Worm (Caenorhabditis elegans) whole organism, young adult: Measurements from ENCODE around the gene ari-1.4.

Experiments
- F10E7.11 ChIP-seq: sonication (generic microtip); optimal IDR thresholded peaks from 2 replicates; lab custom pipeline; 2017; ENCODE audit warnings: mild to moderate bottlenecking, missing genetic modification characterization, moderate library complexity, missing compliant biosample characterization
- F23B12.7 ChIP-seq: sonication (generic microtip); optimal IDR thresholded peaks from 2 replicates; lab custom pipeline; 2017; ENCODE audit warnings: missing genetic modification characterization, mild to moderate bottlenecking, missing compliant biosample characterization, antibody characterized with exemption, moderate library complexity; ENCODE audit not compliant: insufficient read depth
- F57A8.1 ChIP-seq: fragments of 200-800 bp; sonication (Bioruptor generic); optimal IDR thresholded peaks from 2 replicates; lab custom pipeline; 2018; ENCODE audit warnings: mild to moderate bottlenecking, missing genetic modification characterization, moderate library complexity, missing compliant biosample characterization
- K11D2.4 ChIP-seq: fragments of 200-800 bp; sonication (Bioruptor generic); IDR thresholded peaks from 2 replicates; pipeline ENCODE4 v1.3.6; 2022; ENCODE audit warnings: missing genetic modification reagents, missing genetic modification characterization, missing compliant biosample characterization
- T07F8.4 ChIP-seq: sonication (generic microtip); optimal IDR thresholded peaks from 2 replicates; lab custom pipeline; 2016; ENCODE audit warnings: mild to moderate bottlenecking, missing genetic modification characterization, moderate library complexity, missing compliant biosample characterization
- Y53F4B.3 ChIP-seq: fragments of 200-800 bp; sonication (Bioruptor generic); IDR thresholded peaks from 2 replicates; pipeline ENCODE4 v1.3.6; 2022; ENCODE audit warnings: missing genetic modification reagents, missing genetic modification characterization, missing compliant biosample characterization
- aptf-2 ChIP-seq: fragments of 200-800 bp; sonication (Bioruptor generic); conservative IDR thresholded peaks from 2 replicates; pipeline ENCODE4 v1.3.6; 2022; ENCODE audit warnings: missing genetic modification reagents, missing genetic modification characterization, missing compliant biosample characterization
- aptf-3 ChIP-seq: fragments of 200-800 bp; sonication (Bioruptor generic); IDR thresholded peaks from 2 replicates; pipeline ENCODE4 v1.3.6; 2022; ENCODE audit warnings: missing genetic modification characterization, missing compliant biosample characterization
- atf-7 ChIP-seq: sonication (generic microtip); optimal IDR thresholded peaks from 2 replicates; lab custom pipeline; 2017; ENCODE audit warnings: mild to moderate bottlenecking, missing genetic modification characterization, missing compliant biosample characterization
- athp-1 ChIP-seq: sonication (generic microtip); optimal IDR thresholded peaks from 2 replicates; lab custom pipeline; 2017; ENCODE audit warnings: mild to moderate bottlenecking, missing genetic modification characterization, missing compliant biosample characterization
- attf-3 ChIP-seq: fragments of 200-800 bp; sonication (Bioruptor generic); conservative IDR thresholded peaks from 2 replicates; pipeline ENCODE4 v1.3.6; 2022; ENCODE audit warnings: missing genetic modification reagents, missing genetic modification characterization, missing compliant biosample characterization
- attf-6 ChIP-seq: fragments of 200-800 bp; sonication (Bioruptor generic); IDR thresholded peaks from 2 replicates; pipeline ENCODE4 v1.3.6; 2022; ENCODE audit warnings: missing genetic modification reagents, missing genetic modification characterization, missing compliant biosample characterization
- bed-2 ChIP-seq: fragments of 200-800 bp; sonication (Bioruptor generic); IDR thresholded peaks from 2 replicates; pipeline ENCODE4 v1.3.6; 2022; ENCODE audit warnings: missing genetic modification reagents, missing genetic modification characterization, missing compliant biosample characterization
- ccch-3 ChIP-seq: fragments of 200-800 bp; sonication (Bioruptor generic); optimal IDR thresholded peaks from 2 replicates; lab custom pipeline; 2018; ENCODE audit warnings: mild to moderate bottlenecking, missing genetic modification characterization, missing compliant biosample characterization
- cebp-1 ChIP-seq, 2 experiments: fragments of 200-800 bp in 1 of 2; sonication (Bioruptor generic) in 1 of 2; sonication (generic microtip) in 1 of 2; IDR thresholded peaks in 1 of 2; optimal IDR thresholded peaks in 1 of 2; 2 replicates each; pipeline versions ENCODE4 v1.3.6 to Lab custom; 2017 to 2022; ENCODE audit warnings: missing compliant biosample characterization in 2 of 2, missing genetic modification characterization in 2 of 2, mild to moderate bottlenecking in 1 of 2, missing genetic modification reagents in 1 of 2, moderate library complexity in 1 of 2
- ceh-40 ChIP-seq: fragments of 200-800 bp; sonication (Bioruptor generic); IDR thresholded peaks from 2 replicates; pipeline ENCODE4 v1.3.6; 2022; ENCODE audit warnings: missing genetic modification characterization, missing compliant biosample characterization
- ceh-58 ChIP-seq: fragments of 200-800 bp; sonication (Bioruptor generic); IDR thresholded peaks from 2 replicates; pipeline ENCODE4 v1.3.6; 2022; ENCODE audit warnings: missing genetic modification characterization, missing compliant biosample characterization
- dox-1 ChIP-seq: fragments of 200-800 bp; sonication (Bioruptor generic); IDR thresholded peaks from 2 replicates; pipeline ENCODE4 v1.3.6; 2022; ENCODE audit warnings: missing genetic modification reagents, missing genetic modification characterization, missing compliant biosample characterization
- egl-18 ChIP-seq: fragments of 200-800 bp; sonication (Bioruptor generic); IDR thresholded peaks from 2 replicates; pipeline ENCODE4 v1.3.6; 2022; ENCODE audit warnings: missing genetic modification reagents, missing genetic modification characterization, missing compliant biosample characterization
- egrh-3 ChIP-seq: fragments of 200-800 bp; sonication (Bioruptor generic); IDR thresholded peaks from 2 replicates; pipeline ENCODE4 v1.3.6; 2022; ENCODE audit warnings: missing genetic modification reagents, missing genetic modification characterization, missing compliant biosample characterization
- ets-4 ChIP-seq: fragments of 200-800 bp; sonication (Bioruptor generic); optimal IDR thresholded peaks from 2 replicates; lab custom pipeline; 2018; ENCODE audit warnings: mild to moderate bottlenecking, missing genetic modification characterization, missing compliant biosample characterization
- fkh-3 ChIP-seq: sonication (generic microtip); optimal IDR thresholded peaks from 2 replicates; lab custom pipeline; 2016; ENCODE audit warnings: mild to moderate bottlenecking, missing genetic modification characterization, missing compliant biosample characterization
- him-1 ChIP-seq: sonication (generic microtip); optimal IDR thresholded peaks from 2 replicates; lab custom pipeline; 2016; ENCODE audit warnings: missing genotype, missing genetic modification reagents, missing genetic modification characterization, missing compliant biosample characterization
- hmg-1.2 ChIP-seq: fragments of 200-800 bp; sonication (Bioruptor generic); IDR thresholded peaks from 2 replicates; pipeline ENCODE4 v1.3.6; 2022; ENCODE audit warnings: missing genetic modification reagents, missing genetic modification characterization, missing compliant biosample characterization
- lag-1 ChIP-seq: fragments of 200-800 bp; sonication (Bioruptor generic); IDR thresholded peaks from 2 replicates; pipeline ENCODE4 v1.3.6; 2022; ENCODE audit warnings: missing genetic modification reagents, missing genetic modification characterization, missing compliant biosample characterization
- let-526 ChIP-seq: fragments of 200-800 bp; sonication (Bioruptor generic); IDR thresholded peaks from 2 replicates; pipeline ENCODE4 v1.3.6; 2022; ENCODE audit warnings: missing genetic modification reagents, missing genetic modification characterization, missing compliant biosample characterization
- let-607 ChIP-seq, 2 experiments: fragments of 200-800 bp in 1 of 2; sonication (Bioruptor generic) in 1 of 2; sonication (generic microtip) in 1 of 2; optimal IDR thresholded peaks; 2 replicates each; lab custom pipeline; 2016 to 2018; ENCODE audit warnings: mild to moderate bottlenecking in 2 of 2, missing compliant biosample characterization in 2 of 2, missing genetic modification characterization in 2 of 2, moderate library complexity in 2 of 2, missing genotype in 1 of 2
- lin-35 ChIP-seq, 3 experiments: fragments of 150-350 bp in 2 of 3; sonication (generic microtip) in 1 of 3; optimal IDR thresholded peaks; 2 replicates each; lab custom pipeline; 2014 to 2018; ENCODE audit warnings: missing biosample characterization in 3 of 3, missing genetic modification characterization in 3 of 3, missing genetic modification reagents in 3 of 3
- lsl-1 ChIP-seq: fragments of 200-800 bp; sonication (Bioruptor generic); optimal IDR thresholded peaks from 2 replicates; lab custom pipeline; 2018; ENCODE audit warnings: mild to moderate bottlenecking, missing genetic modification characterization, moderate library complexity, missing compliant biosample characterization
- madf-3 ChIP-seq: fragments of 200-800 bp; sonication (Bioruptor generic); IDR thresholded peaks from 2 replicates; pipeline ENCODE4 v1.3.6; 2022; ENCODE audit warnings: missing genetic modification reagents, missing genetic modification characterization, missing compliant biosample characterization
- madf-6 ChIP-seq: fragments of 200-800 bp; sonication (Bioruptor generic); IDR thresholded peaks from 2 replicates; pipeline ENCODE4 v1.3.6; 2022; ENCODE audit warnings: missing genetic modification reagents, missing genetic modification characterization, missing compliant biosample characterization
- mes-4 ChIP-seq: sonication (generic microtip); optimal IDR thresholded peaks from 2 replicates; lab custom pipeline; 2016; ENCODE audit warnings: missing genotype, missing genetic modification characterization, missing compliant biosample characterization
- nfya-1 ChIP-seq: sonication (generic microtip); optimal IDR thresholded peaks from 2 replicates; lab custom pipeline; 2017; ENCODE audit warnings: antibody characterized with exemption, missing compliant biosample characterization, missing genetic modification characterization, borderline replicate concordance; ENCODE audit not compliant: insufficient read depth
- nfyb-1 ChIP-seq: fragments of 200-800 bp; sonication (Bioruptor generic); IDR thresholded peaks from 2 replicates; pipeline ENCODE4 v1.3.6; 2022; ENCODE audit warnings: missing genetic modification reagents, missing genetic modification characterization, missing compliant biosample characterization
- nhr-120 ChIP-seq: fragments of 200-800 bp; sonication (Bioruptor generic); IDR thresholded peaks from 2 replicates; pipeline ENCODE4 v1.3.6; 2022; ENCODE audit warnings: missing genetic modification characterization, missing compliant biosample characterization
- nhr-179 ChIP-seq: sonication (generic microtip); optimal IDR thresholded peaks from 2 replicates; lab custom pipeline; 2016; ENCODE audit warnings: mild to moderate bottlenecking, missing genetic modification characterization, missing compliant biosample characterization
- nhr-90 ChIP-seq: sonication (generic microtip); optimal IDR thresholded peaks from 2 replicates; lab custom pipeline; 2016; ENCODE audit warnings: missing genotype, mild to moderate bottlenecking, missing genetic modification characterization, missing compliant biosample characterization
- pbrm-1 ChIP-seq: fragments of 200-800 bp; sonication (Bioruptor generic); IDR thresholded peaks from 2 replicates; pipeline ENCODE4 v1.3.6; 2022; ENCODE audit warnings: missing genetic modification reagents, missing genetic modification characterization, missing compliant biosample characterization
- sdz-38 ChIP-seq: sonication (generic microtip); optimal IDR thresholded peaks from 2 replicates; lab custom pipeline; 2016; ENCODE audit warnings: missing genotype, missing genetic modification characterization, missing compliant biosample characterization
- sea-2 ChIP-seq: fragments of 200-800 bp; sonication (Bioruptor generic); IDR thresholded peaks from 2 replicates; pipeline ENCODE4 v1.3.6; 2022; ENCODE audit warnings: missing genetic modification characterization, missing compliant biosample characterization
- snpc-1.3 ChIP-seq: sonication (generic microtip); optimal IDR thresholded peaks from 2 replicates; lab custom pipeline; 2017; ENCODE audit warnings: missing genetic modification characterization, mild to moderate bottlenecking, missing compliant biosample characterization, antibody characterized with exemption, moderate library complexity, missing genotype, missing genetic modification reagents; ENCODE audit not compliant: insufficient read depth
- snpc-4 ChIP-seq, 5 experiments: fragments of 150-350 bp in 1 of 5; sonication (generic microtip) in 4 of 5; optimal IDR thresholded peaks; 2 replicates each; lab custom pipeline; 2014 to 2018; ENCODE audit warnings: missing genetic modification characterization in 5 of 5, missing biosample characterization in 3 of 5, antibody characterized with exemption in 2 of 5, mild to moderate bottlenecking in 2 of 5, missing compliant biosample characterization in 2 of 5, missing genotype in 2 of 5, moderate library complexity in 2 of 5, missing genetic modification reagents in 1 of 5
- tbp1 ChIP-seq: fragments of 200-800 bp; sonication (Bioruptor generic); optimal IDR thresholded peaks from 2 replicates; lab custom pipeline; 2018; ENCODE audit warnings: mild to moderate bottlenecking, missing genetic modification characterization, missing compliant biosample characterization
- unc-130 ChIP-seq: sonication (generic microtip); optimal IDR thresholded peaks from 2 replicates; lab custom pipeline; 2016; ENCODE audit warnings: missing genetic modification reagents, missing genetic modification characterization, missing compliant biosample characterization
- unc-62 ChIP-seq: fragments of 150-350 bp; optimal IDR thresholded peaks from 2 replicates; lab custom pipeline; 2014; ENCODE audit warnings: missing biosample characterization, missing genetic modification reagents, missing genetic modification characterization
- xnd-1 ChIP-seq: sonication (generic microtip); optimal IDR thresholded peaks from 2 replicates; lab custom pipeline; 2016; ENCODE audit warnings: missing genotype, missing genetic modification reagents, missing genetic modification characterization, missing compliant biosample characterization

The ari-1.4 gene

DNA sequence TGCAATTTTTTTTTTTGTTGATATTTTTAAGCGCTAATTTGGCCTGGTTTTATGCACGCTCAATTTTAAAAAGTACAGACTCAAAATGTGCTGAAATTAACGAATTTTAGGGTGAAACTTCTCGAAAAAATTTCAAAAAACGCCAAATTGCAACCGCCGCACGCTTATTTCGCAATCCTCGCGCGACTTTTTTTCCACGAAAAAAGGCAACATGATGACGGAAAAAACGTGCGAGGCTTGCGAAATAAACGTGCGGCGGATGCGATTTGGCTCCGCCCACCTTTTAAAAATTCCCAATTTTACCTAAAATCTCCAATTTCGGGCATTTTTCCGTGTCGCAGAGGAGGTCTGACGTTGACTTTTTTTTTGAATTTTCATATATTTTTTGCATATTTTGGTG lies 3.4 kb downstream of the ari-1.4 start:
- no peak for TF ChIP-seq attf-3 (GFP tag; lab: Robert Waterston, UW)
- no peak for TF ChIP-seq ets-4 (GFP tag; lab: Kevin White, UChicago)
- TF ChIP-seq Y53F4B.3 = no peak
- no peak for TF ChIP-seq aptf-2 (GFP tag; lab: Robert Waterston, UW)
- TF ChIP-seq egl-18 = no peak
- TF ChIP-seq mes-4 (tag; lab: Kevin White, UChicago) = no peak
- TF ChIP-seq him-1 (tag; lab: Kevin White, UChicago) = no peak
- no peak for TF ChIP-seq madf-3 (GFP tag; lab: Robert Waterston, UW)
- no peak for TF ChIP-seq unc-62 (GFP tag; lab: Kevin White, UChicago)
- TF ChIP-seq K11D2.4 (GFP tag; lab: Robert Waterston, UW) = no peak
- no peak for TF ChIP-seq snpc-1.3 (tag; lab: Kevin White, UChicago)
- TF ChIP-seq ceh-58 (GFP tag; lab: Robert Waterston, UW) = no peak
- TF ChIP-seq xnd-1 = no peak
- TF ChIP-seq nhr-120 (GFP tag; lab: Robert Waterston, UW) = no peak
- TF ChIP-seq hmg-1.2 = no peak
- TF ChIP-seq aptf-3 (GFP tag; lab: Robert Waterston, UW) = no peak
- peak; percentile 86 for TF ChIP-seq attf-6 (GFP tag; lab: Robert Waterston, UW)
- no peak for TF ChIP-seq let-607 (tag; optimal IDR thresholded peaks at IDR 0.05; lab: Kevin White, UChicago)
- no peak for TF ChIP-seq F10E7.11 (tag; lab: Kevin White, UChicago)
- no peak for TF ChIP-seq lag-1
- TF ChIP-seq fkh-3 (tag; lab: Kevin White, UChicago) = no peak
- TF ChIP-seq madf-6 = 0 out of 2 replicates have a peak, but pooled peaks have one; percentile 29
- 0 out of 2 replicates have a peak, but pooled peaks have one; percentile 16 for TF ChIP-seq nfyb-1
- TF ChIP-seq nhr-90 (tag; lab: Kevin White, UChicago) = no peak
- no peak for TF ChIP-seq atf-7 (tag; lab: Kevin White, UChicago)
- peak; percentile 28 for TF ChIP-seq tbp1
- TF ChIP-seq cebp-1 (GFP tag; IDR thresholded peaks at IDR 0.05; lab: Robert Waterston, UW) = no peak
- TF ChIP-seq cebp-1 (tag; optimal IDR thresholded peaks at IDR 0.05; lab: Kevin White, UChicago) = peak; percentile 84
- no peak for TF ChIP-seq T07F8.4 (tag; lab: Kevin White, UChicago)
- TF ChIP-seq lin-35 (GFP tag; optimal IDR thresholded peaks at IDR 0.05; lab: Kevin White, UChicago) = no peak
- TF ChIP-seq bed-2 (GFP tag; lab: Robert Waterston, UW) = no peak
- TF ChIP-seq ceh-40 (GFP tag; lab: Robert Waterston, UW) = no peak
- no peak for TF ChIP-seq pbrm-1 (GFP tag; lab: Robert Waterston, UW)
- TF ChIP-seq nhr-179 (tag; lab: Kevin White, UChicago) = no peak
- peak; percentile 6; the same call in 1 of the 2 replicates for TF ChIP-seq egrh-3 (GFP tag; lab: Robert Waterston, UW)
- TF ChIP-seq snpc-4 (GFP tag; optimal IDR thresholded peaks at IDR 0.05; lab: Kevin White, UChicago) = no peak
- peak in 3 of 4 experiments; percentile 69 to 90 (median 84) for TF ChIP-seq snpc-4 (tag; optimal IDR thresholded peaks at IDR 0.05; lab: Kevin White, UChicago)
- no peak for TF ChIP-seq let-526
- no peak for TF ChIP-seq athp-1 (tag; lab: Kevin White, UChicago)
- TF ChIP-seq F57A8.1 (GFP tag; lab: Kevin White, UChicago) = no peak
- peak; percentile 20 for TF ChIP-seq lsl-1
- TF ChIP-seq sea-2 = no peak
- TF ChIP-seq unc-130 (GFP tag; lab: Kevin White, UChicago) = no peak
- 0 out of 2 replicates have a peak, but pooled peaks have one; percentile 13 for TF ChIP-seq dox-1 (GFP tag; lab: Robert Waterston, UW)
- no peak for TF ChIP-seq F23B12.7 (tag; lab: Kevin White, UChicago)
- no peak for TF ChIP-seq sdz-38 (tag; lab: Kevin White, UChicago)
- TF ChIP-seq nfya-1 (tag; lab: Kevin White, UChicago) = no peak
- TF ChIP-seq ccch-3 (GFP tag; lab: Kevin White, UChicago) = no peak
- TF ChIP-seq, all 124 proteins: peak for 9
